Worm (Caenorhabditis elegans) whole organism, L1 larva: ENCODE results near the gene W10D9.3.

Source experiments
- C04F5.9 ChIP-seq: sonication (generic microtip); optimal IDR thresholded peaks from 2 replicates; lab custom pipeline; 2016; ENCODE audit warnings: missing genetic modification characterization, missing compliant biosample characterization
- C34B4.2 ChIP-seq: sonication (generic microtip); optimal IDR thresholded peaks from 2 replicates; lab custom pipeline; 2017; ENCODE audit warnings: mild to moderate bottlenecking, missing genetic modification characterization, missing compliant biosample characterization
- Y116A8C.19 ChIP-seq: sonication (generic microtip); optimal IDR thresholded peaks from 2 replicates; lab custom pipeline; 2016; ENCODE audit warnings: missing compliant biosample characterization, missing genetic modification characterization, borderline replicate concordance
- ama-1 ChIP-seq: fragments of 150-350 bp; optimal IDR thresholded peaks from 2 replicates; lab custom pipeline; 2014
- ceh-8 ChIP-seq: fragments of 200-800 bp; sonication (Bioruptor generic); optimal IDR thresholded peaks from 2 replicates; lab custom pipeline; 2018; ENCODE audit warnings: mild to moderate bottlenecking, missing genetic modification characterization, moderate library complexity, missing compliant biosample characterization
- ceh-88 ChIP-seq: fragments of 200-800 bp; sonication (Bioruptor generic); IDR thresholded peaks from 2 replicates; pipeline ENCODE4 v1.3.6; 2022; ENCODE audit warnings: missing genetic modification characterization, missing compliant biosample characterization
- ceh-90 ChIP-seq: sonication (generic microtip); optimal IDR thresholded peaks from 2 replicates; lab custom pipeline; 2016; ENCODE audit warnings: missing genetic modification characterization, missing compliant biosample characterization
- ces-1 ChIP-seq: fragments of 150-350 bp; optimal IDR thresholded peaks from 2 replicates; lab custom pipeline; 2014; ENCODE audit warnings: missing biosample characterization, missing genetic modification reagents, missing genetic modification characterization
- efl-1 ChIP-seq, 4 experiments: fragments of 150-350 bp; optimal IDR thresholded peaks in 3 of 4; peaks in 1 of 4; 1 replicate in 1 of 4; 2 replicates in 3 of 4; lab custom pipeline; 2014; ENCODE audit warnings: missing biosample characterization in 2 of 4, missing genetic modification characterization in 2 of 4, missing genetic modification reagents in 2 of 4
- egl-13 ChIP-seq: sonication (generic microtip); optimal IDR thresholded peaks from 2 replicates; lab custom pipeline; 2016; ENCODE audit warnings: missing genotype, missing genetic modification reagents, missing genetic modification characterization, missing compliant biosample characterization
- egl-27 ChIP-seq, 2 experiments: fragments of 150-350 bp in 1 of 2; sonication (generic microtip); optimal IDR thresholded peaks; 3 replicates each; lab custom pipeline; 2017 to 2018; ENCODE audit warnings: missing biosample characterization in 2 of 2, missing genetic modification characterization in 2 of 2, missing genetic modification reagents in 2 of 2
- elt-2 ChIP-seq: sonication (generic microtip); optimal IDR thresholded peaks from 2 replicates; lab custom pipeline; 2016; ENCODE audit warnings: missing genetic modification characterization, mild to moderate bottlenecking, inconsistent platforms, missing compliant biosample characterization, missing genetic modification reagents
- ets-5 ChIP-seq: fragments of 200-800 bp; sonication (Bioruptor generic); IDR thresholded peaks from 2 replicates; pipeline ENCODE4 v1.3.6; 2022; ENCODE audit warnings: missing genetic modification characterization, missing compliant biosample characterization
- fkh-10 ChIP-seq: sonication (generic microtip); optimal IDR thresholded peaks from 2 replicates; lab custom pipeline; 2017; ENCODE audit warnings: missing biosample characterization, missing genetic modification reagents, missing genetic modification characterization
- fkh-4 ChIP-seq: sonication (generic microtip); optimal IDR thresholded peaks from 2 replicates; lab custom pipeline; 2016; ENCODE audit warnings: missing compliant biosample characterization, missing genetic modification characterization, borderline replicate concordance
- fos-1 ChIP-seq: fragments of 150-350 bp; optimal IDR thresholded peaks from 2 replicates; lab custom pipeline; 2014; ENCODE audit warnings: missing biosample characterization, missing genetic modification characterization
- grh-1 ChIP-seq: fragments of 200-800 bp; sonication (Bioruptor generic); IDR thresholded peaks from 2 replicates; pipeline ENCODE4 v1.3.6; 2022; ENCODE audit warnings: missing genetic modification reagents, missing genetic modification characterization, missing compliant biosample characterization
- hpl-2 ChIP-seq: fragments of 150-350 bp; optimal IDR thresholded peaks from 2 replicates; lab custom pipeline; 2014; ENCODE audit warnings: missing biosample characterization, missing genetic modification reagents, missing genetic modification characterization
- irx-1 ChIP-seq: sonication (generic microtip); optimal IDR thresholded peaks from 2 replicates; lab custom pipeline; 2016; ENCODE audit warnings: missing genetic modification characterization, missing compliant biosample characterization
- jun-1 ChIP-seq: fragments of 150-350 bp; optimal IDR thresholded peaks from 2 replicates; lab custom pipeline; 2014; ENCODE audit warnings: missing biosample characterization, missing genetic modification reagents, missing genetic modification characterization
- lin-13 ChIP-seq: fragments of 150-350 bp; optimal IDR thresholded peaks from 2 replicates; lab custom pipeline; 2014; ENCODE audit warnings: missing biosample characterization, missing genetic modification reagents, missing genetic modification characterization
- lin-14 ChIP-seq: fragments of 200-800 bp; sonication (Bioruptor generic); optimal IDR thresholded peaks from 2 replicates; lab custom pipeline; 2018; ENCODE audit warnings: mild to moderate bottlenecking, missing genetic modification characterization, moderate library complexity, missing compliant biosample characterization
- lin-39 ChIP-seq: fragments of 150-350 bp; optimal IDR thresholded peaks from 2 replicates; lab custom pipeline; 2014; ENCODE audit warnings: missing biosample characterization, missing genetic modification reagents, missing genetic modification characterization
- lir-3 ChIP-seq: sonication (generic microtip); optimal IDR thresholded peaks from 2 replicates; lab custom pipeline; 2016; ENCODE audit warnings: mild to moderate bottlenecking, missing genetic modification characterization, moderate library complexity, missing compliant biosample characterization; ENCODE audit not compliant: poor library complexity
- lsy-2 ChIP-seq, 2 experiments: fragments of 150-350 bp; optimal IDR thresholded peaks; 2 replicates each; lab custom pipeline; 2014; ENCODE audit warnings: missing biosample characterization in 2 of 2, missing genetic modification characterization in 2 of 2
- mab-9 ChIP-seq: fragments of 200-800 bp; sonication (Bioruptor generic); IDR thresholded peaks from 2 replicates; pipeline ENCODE4 v1.3.6; 2022; ENCODE audit warnings: missing genetic modification reagents, missing genetic modification characterization, missing compliant biosample characterization
- mep-1 ChIP-seq: fragments of 150-350 bp; optimal IDR thresholded peaks from 2 replicates; lab custom pipeline; 2014; ENCODE audit warnings: missing biosample characterization, missing genetic modification characterization
- nhr-11 ChIP-seq: fragments of 150-350 bp; optimal IDR thresholded peaks from 2 replicates; lab custom pipeline; 2014; ENCODE audit warnings: missing biosample characterization, missing genetic modification characterization
- nhr-12 ChIP-seq: sonication (generic microtip); optimal IDR thresholded peaks from 2 replicates; lab custom pipeline; 2017; ENCODE audit warnings: missing biosample characterization, missing genetic modification characterization
- nhr-19 ChIP-seq: fragments of 200-800 bp; sonication (Bioruptor generic); conservative IDR thresholded peaks from 2 replicates; pipeline ENCODE4 v1.3.6; 2022; ENCODE audit warnings: missing genetic modification characterization, missing compliant biosample characterization
- nhr-237 ChIP-seq: fragments of 150-350 bp; optimal IDR thresholded peaks from 2 replicates; lab custom pipeline; 2014; ENCODE audit warnings: missing biosample characterization, missing genetic modification characterization
- nhr-71 ChIP-seq: sonication (generic microtip); optimal IDR thresholded peaks from 2 replicates; lab custom pipeline; 2016; ENCODE audit warnings: mild to moderate bottlenecking, missing genetic modification characterization, moderate library complexity, missing compliant biosample characterization
- nhr-84 ChIP-seq: sonication (generic microtip); optimal IDR thresholded peaks from 2 replicates; lab custom pipeline; 2017; ENCODE audit warnings: missing biosample characterization, missing genetic modification characterization
- nhr-90 ChIP-seq: sonication (generic microtip); optimal IDR thresholded peaks from 2 replicates; lab custom pipeline; 2016; ENCODE audit warnings: mild to moderate bottlenecking, missing genetic modification characterization, missing compliant biosample characterization; ENCODE audit not compliant: poor library complexity
- pax-3 ChIP-seq: fragments of 200-800 bp; sonication (Bioruptor generic); optimal IDR thresholded peaks from 2 replicates; lab custom pipeline; 2018; ENCODE audit warnings: mild to moderate bottlenecking, missing genetic modification characterization, moderate library complexity, missing compliant biosample characterization
- pqm-1 ChIP-seq: sonication (generic microtip); optimal IDR thresholded peaks from 3 replicates; lab custom pipeline; 2017; ENCODE audit warnings: missing biosample characterization, missing genetic modification characterization
- skn-1 ChIP-seq: fragments of 150-350 bp; optimal IDR thresholded peaks from 2 replicates; lab custom pipeline; 2014; ENCODE audit warnings: missing biosample characterization, missing genetic modification characterization
- snu-23 ChIP-seq: sonication (generic microtip); optimal IDR thresholded peaks from 2 replicates; lab custom pipeline; 2016; ENCODE audit warnings: missing genetic modification characterization, missing compliant biosample characterization
- sup-37 ChIP-seq: fragments of 200-800 bp; sonication (Bioruptor generic); optimal IDR thresholded peaks from 2 replicates; lab custom pipeline; 2018; ENCODE audit warnings: mild to moderate bottlenecking, missing genetic modification characterization, missing compliant biosample characterization
- swsn-7 ChIP-seq: sonication (generic microtip); optimal IDR thresholded peaks from 2 replicates; lab custom pipeline; 2016; ENCODE audit warnings: missing genetic modification characterization, missing compliant biosample characterization
- tlp-1 ChIP-seq: fragments of 150-350 bp; optimal IDR thresholded peaks from 2 replicates; lab custom pipeline; 2014; ENCODE audit warnings: missing biosample characterization, missing genetic modification characterization
- unc-86 ChIP-seq: sonication (generic microtip); optimal IDR thresholded peaks from 2 replicates; lab custom pipeline; 2016; ENCODE audit warnings: missing genetic modification characterization, missing compliant biosample characterization
- vab-15 ChIP-seq: sonication (generic microtip); optimal IDR thresholded peaks from 2 replicates; lab custom pipeline; 2017; ENCODE audit warnings: missing genotype, mild to moderate bottlenecking, missing genetic modification characterization, missing compliant biosample characterization
- zag-1 ChIP-seq: fragments of 150-350 bp; optimal IDR thresholded peaks from 2 replicates; lab custom pipeline; 2014; ENCODE audit warnings: missing biosample characterization, missing genetic modification characterization
- ztf-11 ChIP-seq, 2 experiments: sonication (generic microtip); optimal IDR thresholded peaks; 2 replicates each; lab custom pipeline; 2016 to 2017; ENCODE audit warnings: missing genetic modification characterization in 2 of 2, missing biosample characterization in 1 of 2, missing compliant biosample characterization in 1 of 2
- ztf-4 ChIP-seq: fragments of 150-350 bp; optimal IDR thresholded peaks from 2 replicates; lab custom pipeline; 2014; ENCODE audit warnings: missing biosample characterization, missing genetic modification characterization

The W10D9.3 gene

DNA sequence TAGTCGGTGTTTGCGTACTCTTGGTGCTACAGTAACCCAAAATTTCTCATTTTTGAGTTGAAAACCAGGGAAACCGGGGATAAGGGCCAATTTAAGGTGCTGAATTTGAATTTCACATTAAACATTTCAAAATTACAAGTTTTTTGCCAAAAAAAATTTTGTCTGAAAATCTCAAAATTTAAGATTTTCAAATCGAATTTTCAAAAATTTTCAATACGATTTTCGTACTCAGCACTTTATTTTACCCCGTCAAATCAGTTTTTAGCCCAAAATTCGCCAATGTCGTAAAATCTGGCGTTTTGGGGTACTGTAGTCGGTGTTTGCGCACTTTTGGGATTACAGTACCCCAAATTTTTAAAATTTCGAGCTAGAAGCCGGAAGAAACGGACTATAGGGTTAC is at the start of gene W10D9.3:
Gene W10D9.3 (minus strand): TSS at position 101 of the 400 bp plus-strand sequence.
- TF ChIP-seq ces-1 (GFP tag; lab: Kevin White, UChicago) (no peak), hpl-2 (GFP tag; lab: Kevin White, UChicago) (no peak), nhr-11 (tag; lab: Kevin White, UChicago) (no peak), fkh-10 (GFP tag; lab: Kevin White, UChicago) (no peak), nhr-90 (tag; lab: Kevin White, UChicago) (no peak), nhr-237 (tag; lab: Kevin White, UChicago) (no peak), lin-13 (GFP tag; lab: Kevin White, UChicago) (no peak)

DNA sequence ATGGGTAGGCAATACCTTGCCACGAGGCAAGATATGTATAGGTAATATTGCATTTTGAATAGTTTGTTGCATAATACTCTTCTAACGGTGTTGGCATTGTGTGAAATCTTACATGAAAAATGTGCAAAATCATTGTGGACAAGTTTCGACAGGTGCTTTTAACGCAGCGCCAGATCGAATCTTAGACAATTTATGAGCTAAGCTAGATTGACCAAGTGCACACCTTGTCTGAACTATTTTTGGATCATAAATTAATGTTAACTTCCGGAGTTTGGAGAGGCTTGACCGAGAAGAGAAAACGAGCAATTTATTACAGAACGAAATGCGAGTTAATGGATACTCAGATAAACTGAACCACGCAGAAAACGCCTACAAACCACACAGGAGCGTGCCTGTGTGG is 48.5 kb upstream of the W10D9.3 start, which contains the start of gene srh-105:
Gene srh-105 (minus strand): TSS at position 101 of the 400 bp plus-strand sequence.
- TF ChIP-seq C34B4.2 (no peak), pqm-1 (tag; lab: Kevin White, UChicago) (no peak), grh-1 (GFP tag; lab: Robert Waterston, UW) (no peak), Y116A8C.19 (tag; lab: Kevin White, UChicago) (no peak), zag-1 (tag; lab: Kevin White, UChicago) (no peak), ztf-4 (tag; lab: Kevin White, UChicago) (no peak), egl-13 (tag; lab: Kevin White, UChicago) (no peak), lsy-2 (tag; optimal IDR thresholded peaks at IDR 0.05; lab: Kevin White, UChicago) (no peak), C04F5.9 (tag; lab: Kevin White, UChicago) (no peak), ceh-90 (tag; lab: Kevin White, UChicago) (no peak), vab-15 (no peak), nhr-19 (GFP tag; lab: Robert Waterston, UW) (no peak), ces-1 (GFP tag; lab: Kevin White, UChicago) (no peak), snu-23 (GFP tag; lab: Kevin White, UChicago) (no peak), irx-1 (tag; lab: Kevin White, UChicago) (no peak), ets-5 (no peak), elt-2 (tag; lab: Kevin White, UChicago) (no peak), fos-1 (tag; lab: Kevin White, UChicago) (no peak), jun-1 (tag; lab: Kevin White, UChicago) (no peak), nhr-71 (tag; lab: Kevin White, UChicago) (no peak)

DNA sequence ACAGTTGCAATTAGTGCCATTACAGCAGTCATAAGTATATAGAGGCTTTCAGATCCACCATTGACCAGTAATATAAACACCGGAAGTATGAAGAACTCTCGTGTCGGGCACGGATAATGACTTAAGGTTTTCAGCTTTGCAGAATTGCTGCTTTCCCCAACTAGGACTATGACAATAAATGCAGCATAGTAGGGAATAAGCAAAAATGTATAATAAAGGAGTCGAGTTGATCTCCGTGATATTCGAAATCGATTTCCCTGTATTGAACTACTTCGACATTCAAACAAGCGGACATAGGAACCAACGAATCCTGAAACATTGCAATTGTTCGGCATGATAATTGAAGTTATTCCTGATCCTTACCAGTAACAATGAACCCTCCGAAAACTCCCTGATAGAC is 47.9 kb upstream of the W10D9.3 start:
- TF ChIP-seq pax-3 (tag; lab: Kevin White, UChicago) (no peak), pqm-1 (tag; lab: Kevin White, UChicago) (no peak), mab-9 (GFP tag; lab: Robert Waterston, UW) (no peak), ceh-88 (GFP tag; lab: Robert Waterston, UW) (no peak), grh-1 (GFP tag; lab: Robert Waterston, UW) (no peak), sup-37 (GFP tag; lab: Kevin White, UChicago) (no peak), lir-3 (tag; lab: Kevin White, UChicago) (no peak), nhr-11 (tag; lab: Kevin White, UChicago) (no peak), ama-1 (no peak), nhr-237 (tag; lab: Kevin White, UChicago) (no peak), nhr-84 (tag; lab: Kevin White, UChicago) (no peak), lin-39 (no peak)
- TF ChIP-seq, all 84 proteins: peak for 0

ce11 chrII:506069-506468 is 45.3 kb upstream of the W10D9.3 start:
- TF ChIP-seq swsn-7 (tag; lab: Kevin White, UChicago): peak; percentile 70
- TF ChIP-seq nhr-12: no peak
- no peak for TF ChIP-seq fos-1 (tag; lab: Kevin White, UChicago)
- no peak for TF ChIP-seq egl-27 (tag; optimal IDR thresholded peaks at IDR 0.05; lab: Kevin White, UChicago)
- no peak for TF ChIP-seq zag-1 (tag; lab: Kevin White, UChicago)
- TF ChIP-seq jun-1 (tag; lab: Kevin White, UChicago): no peak
- peak; percentile 42 for TF ChIP-seq C04F5.9 (tag; lab: Kevin White, UChicago)
- no peak for TF ChIP-seq fkh-4 (tag; lab: Kevin White, UChicago)
- peak; percentile 86 to 91 for TF ChIP-seq efl-1 (optimal IDR thresholded peaks at IDR 0.05; lab: Kevin White, UChicago)
- TF ChIP-seq efl-1 (GFP tag; optimal IDR thresholded peaks at IDR 0.05 in 1 of 2; lab: Kevin White, UChicago): peak; percentile 62 to 98
- peak; percentile 53 for TF ChIP-seq irx-1 (tag; lab: Kevin White, UChicago)
- TF ChIP-seq lin-14 (GFP tag; lab: Kevin White, UChicago): peak; percentile 64
- no peak for TF ChIP-seq tlp-1 (tag; lab: Kevin White, UChicago)
- no peak for TF ChIP-seq mep-1 (tag; lab: Kevin White, UChicago)
- TF ChIP-seq ceh-8 (GFP tag; lab: Kevin White, UChicago): peak; percentile 46
- TF ChIP-seq fkh-10 (GFP tag; lab: Kevin White, UChicago): peak; percentile 6
- TF ChIP-seq skn-1: peak; percentile 5
- peak; percentile 64 for TF ChIP-seq unc-86 (tag; lab: Kevin White, UChicago)
- TF ChIP-seq ztf-11 (tag; optimal IDR thresholded peaks at IDR 0.05; lab: Kevin White, UChicago): peak in 1 of 2 experiments; percentile 36
- peak; percentile 22 for TF ChIP-seq lin-13 (GFP tag; lab: Kevin White, UChicago)
